Fruit fly (Drosophila melanogaster) whole organism, embryonic: ENCODE results near the gene Gr93a.

Experiments
- Awh ChIP-seq: fragments of 200-800 bp; sonication (Bioruptor generic); IDR thresholded peaks from 2 replicates; pipeline ENCODE4, ENCODE4 v1.3.6; 2022; ENCODE audit warnings: missing biosample characterization, missing genetic modification characterization
- B-H1 ChIP-seq: fragments of 200-800 bp; sonication (Bioruptor generic); IDR thresholded peaks from 3 replicates; pipeline ENCODE4 v1.3.6; 2022; ENCODE audit warnings: missing biosample characterization, missing genetic modification characterization
- CG10274 ChIP-seq: fragments of 200-800 bp; sonication (Bioruptor generic); optimal IDR thresholded peaks from 3 replicates; lab custom pipeline; 2017; ENCODE audit warnings: missing biosample characterization, mild to moderate bottlenecking, missing genetic modification characterization
- CG13296 ChIP-seq: fragments of 200-800 bp; sonication (Bioruptor generic); optimal IDR thresholded peaks from 3 replicates; lab custom pipeline; 2018; ENCODE audit warnings: missing biosample characterization, mild to moderate bottlenecking, missing genetic modification characterization
- CG1603 ChIP-seq: fragments of 200-800 bp; sonication (Bioruptor generic); optimal IDR thresholded peaks from 2 replicates; lab custom pipeline; 2019; ENCODE audit warnings: missing biosample characterization, mild to moderate bottlenecking, missing genetic modification characterization, moderate library complexity
- CG16779 ChIP-seq: fragments of 200-800 bp; sonication (Bioruptor generic); IDR thresholded peaks from 2 replicates; pipeline ENCODE4 v1.3.6; 2022; ENCODE audit warnings: missing biosample characterization, missing genetic modification characterization
- CG17802 ChIP-seq: fragments of 200-800 bp; sonication (Bioruptor generic); optimal IDR thresholded peaks from 2 replicates; lab custom pipeline; 2018; ENCODE audit warnings: missing biosample characterization, mild to moderate bottlenecking, missing genetic modification characterization, moderate library complexity
- CG1832 ChIP-seq: fragments of 200-800 bp; sonication (Bioruptor generic); optimal IDR thresholded peaks from 2 replicates; lab custom pipeline; 2017; ENCODE audit warnings: missing biosample characterization, mild to moderate bottlenecking, missing genetic modification characterization, inconsistent platforms
- CG2678 ChIP-seq: fragments of 200-800 bp; sonication (Bioruptor generic); optimal IDR thresholded peaks from 3 replicates; lab custom pipeline; 2019; ENCODE audit warnings: missing biosample characterization, mild to moderate bottlenecking, missing genetic modification characterization, moderate library complexity
- CG3281 ChIP-seq: fragments of 200-800 bp; sonication (Bioruptor generic); optimal IDR thresholded peaks from 3 replicates; lab custom pipeline; 2017; ENCODE audit warnings: missing biosample characterization, mild to moderate bottlenecking, missing genetic modification characterization
- CG33557 ChIP-seq: fragments of 200-800 bp; sonication (Bioruptor generic); optimal IDR thresholded peaks from 2 replicates; lab custom pipeline; 2019; ENCODE audit warnings: missing biosample characterization, mild to moderate bottlenecking, missing genetic modification characterization, moderate library complexity
- CG3407 ChIP-seq: fragments of 200-800 bp; sonication (Bioruptor generic); optimal IDR thresholded peaks from 2 replicates; lab custom pipeline; 2018; ENCODE audit warnings: missing biosample characterization, mild to moderate bottlenecking, missing genetic modification characterization
- CG4404 ChIP-seq: fragments of 200-800 bp; sonication (Bioruptor generic); IDR thresholded peaks from 2 replicates; pipeline ENCODE4 v1.3.6; 2022; ENCODE audit warnings: missing biosample characterization, missing genetic modification characterization
- CG6765 ChIP-seq: fragments of 200-800 bp; sonication (Bioruptor generic); optimal IDR thresholded peaks from 3 replicates; lab custom pipeline; 2017; ENCODE audit warnings: missing biosample characterization, mild to moderate bottlenecking, missing genetic modification characterization
- CG7556 ChIP-seq: fragments of 200-800 bp; sonication (Bioruptor generic); optimal IDR thresholded peaks from 2 replicates; lab custom pipeline; 2017; ENCODE audit warnings: missing biosample characterization, mild to moderate bottlenecking, missing genetic modification characterization
- CG7786 ChIP-seq: fragments of 200-800 bp; sonication (Bioruptor generic); optimal IDR thresholded peaks from 2 replicates; lab custom pipeline; 2016; ENCODE audit warnings: missing biosample characterization, missing genetic modification characterization
- CG8478 ChIP-seq: fragments of >200 bp; optimal IDR thresholded peaks from 2 replicates; lab custom pipeline; 2018
- Fer3 ChIP-seq: fragments of 200-800 bp; sonication (Bioruptor generic); optimal IDR thresholded peaks from 2 replicates; lab custom pipeline; 2018; ENCODE audit warnings: missing biosample characterization, mild to moderate bottlenecking, missing genetic modification characterization, moderate library complexity
- Hmx ChIP-seq: fragments of 200-800 bp; sonication (Bioruptor generic); optimal IDR thresholded peaks from 2 replicates; lab custom pipeline; 2016; ENCODE audit warnings: missing biosample characterization, missing genetic modification characterization
- Meics ChIP-seq: fragments of 200-800 bp; sonication (Bioruptor generic); optimal IDR thresholded peaks from 2 replicates; lab custom pipeline; 2017; ENCODE audit warnings: missing biosample characterization, mild to moderate bottlenecking, missing genetic modification characterization
- NK7.1 ChIP-seq: fragments of 200-800 bp; sonication (Bioruptor generic); optimal IDR thresholded peaks from 3 replicates; lab custom pipeline; 2016; ENCODE audit warnings: missing biosample characterization, missing genetic modification characterization
- Neu2 ChIP-seq: fragments of 200-800 bp; sonication (Bioruptor generic); optimal IDR thresholded peaks from 3 replicates; lab custom pipeline; 2016; ENCODE audit warnings: missing biosample characterization, missing genetic modification characterization, borderline replicate concordance
- Nf-YA ChIP-seq: fragments of 200-800 bp; sonication (Bioruptor generic); IDR thresholded peaks from 2 replicates; pipeline ENCODE4 v1.3.6; 2022; ENCODE audit warnings: missing biosample characterization, missing genetic modification characterization
- Nf-YC ChIP-seq: fragments of 200-800 bp; optimal IDR thresholded peaks from 3 replicates; lab custom pipeline; 2019; ENCODE audit warnings: missing biosample characterization, mild to moderate bottlenecking, missing genetic modification characterization, moderate library complexity
- NfI ChIP-seq: fragments of 200-800 bp; sonication (Bioruptor generic); optimal IDR thresholded peaks from 3 replicates; lab custom pipeline; 2018; ENCODE audit warnings: missing biosample characterization, mild to moderate bottlenecking, missing genetic modification characterization, moderate library complexity
- Ptx1 ChIP-seq: fragments of 200-800 bp; sonication (Bioruptor generic); IDR thresholded peaks from 2 replicates; pipeline ENCODE4 v1.3.6; 2022; ENCODE audit warnings: missing biosample characterization, missing genetic modification characterization
- Side ChIP-seq: fragments of 200-800 bp; sonication (Bioruptor generic); optimal IDR thresholded peaks from 2 replicates; lab custom pipeline; 2016; ENCODE audit warnings: missing biosample characterization, missing genetic modification characterization
- Taf1 ChIP-seq: fragments of 200-800 bp; sonication (Bioruptor generic); IDR thresholded peaks from 2 replicates; pipeline ENCODE4 v1.3.6; 2022; ENCODE audit warnings: missing biosample characterization, missing genetic modification characterization
- Trl ChIP-seq, 3 experiments: fragments of >200 bp in 2 of 3; fragments of 200-800 bp in 1 of 3; sonication (Bioruptor generic) in 1 of 3; optimal IDR thresholded peaks; 2 replicates in 1 of 3; 3 replicates in 2 of 3; lab custom pipeline; 2016 to 2017; ENCODE audit warnings: missing biosample characterization in 1 of 3, missing genetic modification characterization in 1 of 3
- Vsx1 ChIP-seq: fragments of 200-800 bp; sonication (Bioruptor generic); optimal IDR thresholded peaks from 2 replicates; lab custom pipeline; 2017; ENCODE audit warnings: missing biosample characterization, mild to moderate bottlenecking, missing genetic modification characterization, missing genetic modification reagents
- cad ChIP-seq: fragments of >200 bp; optimal IDR thresholded peaks from 2 replicates; lab custom pipeline; 2017; ENCODE audit warnings: missing biosample characterization, missing genetic modification characterization
- chinmo ChIP-seq: fragments of 200-800 bp; sonication (Bioruptor generic); IDR thresholded peaks from 4 replicates; pipeline ENCODE4 v1.3.6; 2022; ENCODE audit warnings: missing biosample characterization, missing genetic modification characterization; ENCODE audit not compliant: partially characterized antibody
- dmrt11E ChIP-seq: fragments of 200-800 bp; sonication (Bioruptor generic); optimal IDR thresholded peaks from 3 replicates; lab custom pipeline; 2018; ENCODE audit warnings: missing biosample characterization, mild to moderate bottlenecking, missing genetic modification characterization, moderate library complexity
- dmrt99B ChIP-seq: fragments of 200-800 bp; sonication (Bioruptor generic); optimal IDR thresholded peaks from 2 replicates; lab custom pipeline; 2018; ENCODE audit warnings: missing biosample characterization, mild to moderate bottlenecking, missing genetic modification characterization, moderate library complexity
- dysf ChIP-seq: fragments of 200-800 bp; sonication (Bioruptor generic); IDR thresholded peaks from 3 replicates; pipeline ENCODE4 v1.3.6; 2022; ENCODE audit warnings: missing biosample characterization, missing genetic modification characterization
- fd96Cb ChIP-seq: fragments of 200-800 bp; sonication (Bioruptor generic); optimal IDR thresholded peaks from 2 replicates; lab custom pipeline; 2018; ENCODE audit warnings: missing biosample characterization, mild to moderate bottlenecking, missing genetic modification characterization, moderate library complexity
- grn ChIP-seq: fragments of 200-800 bp; sonication (Bioruptor generic); optimal IDR thresholded peaks from 3 replicates; lab custom pipeline; 2017; ENCODE audit warnings: missing biosample characterization, missing genetic modification characterization
- gsb-n ChIP-seq: fragments of 200-800 bp; sonication (Bioruptor generic); optimal IDR thresholded peaks from 3 replicates; lab custom pipeline; 2018; ENCODE audit warnings: missing biosample characterization, mild to moderate bottlenecking, missing genetic modification characterization
- jumu ChIP-seq: fragments of 200-800 bp; sonication (Bioruptor generic); optimal IDR thresholded peaks from 3 replicates; lab custom pipeline; 2016; ENCODE audit warnings: missing biosample characterization, missing genetic modification characterization
- kni ChIP-seq: fragments of 200-800 bp; sonication (Bioruptor generic); optimal IDR thresholded peaks from 3 replicates; lab custom pipeline; 2017; ENCODE audit warnings: mild to moderate bottlenecking, missing biosample characterization, missing genetic modification reagents, missing genetic modification characterization
- mam ChIP-seq: fragments of 200-800 bp; sonication (Bioruptor generic); optimal IDR thresholded peaks from 3 replicates; lab custom pipeline; 2016; ENCODE audit warnings: missing biosample characterization, missing genetic modification characterization
- peb ChIP-seq: fragments of 200-800 bp; sonication (Bioruptor generic); IDR thresholded peaks from 2 replicates; pipeline ENCODE4 v1.3.6; 2022; ENCODE audit warnings: missing biosample characterization, missing genetic modification characterization
- phol ChIP-seq: fragments of 200-800 bp; sonication (Bioruptor generic); optimal IDR thresholded peaks from 3 replicates; lab custom pipeline; 2018; ENCODE audit warnings: missing biosample characterization, mild to moderate bottlenecking, missing genetic modification characterization, moderate library complexity
- repo ChIP-seq: fragments of 200-800 bp; sonication (Bioruptor generic); optimal IDR thresholded peaks from 2 replicates; lab custom pipeline; 2016; ENCODE audit warnings: missing biosample characterization, missing genetic modification characterization
- rib ChIP-seq: fragments of 200-800 bp; sonication (Bioruptor generic); IDR thresholded peaks from 2 replicates; pipeline ENCODE4 v1.3.6; 2022; ENCODE audit warnings: missing biosample characterization, missing genetic modification characterization
- sima ChIP-seq: fragments of 200-800 bp; sonication (Bioruptor generic); optimal IDR thresholded peaks from 2 replicates; lab custom pipeline; 2016; ENCODE audit warnings: missing biosample characterization, missing genetic modification characterization
- slp2 ChIP-seq: fragments of 200-800 bp; sonication (Bioruptor generic); optimal IDR thresholded peaks from 2 replicates; lab custom pipeline; 2016; ENCODE audit warnings: missing biosample characterization, missing genetic modification characterization
- tio ChIP-seq: fragments of 200-800 bp; sonication (Bioruptor generic); optimal IDR thresholded peaks from 2 replicates; lab custom pipeline; 2017; ENCODE audit warnings: missing biosample characterization, missing genetic modification characterization, inconsistent platforms
- tll ChIP-seq, 2 experiments: fragments of 200-800 bp in 1 of 2; fragments of >200 bp in 1 of 2; sonication (Bioruptor generic) in 1 of 2; optimal IDR thresholded peaks; 2 replicates each; lab custom pipeline; 2017 to 2019; ENCODE audit warnings: missing biosample characterization in 2 of 2, missing genetic modification characterization in 2 of 2, mild to moderate bottlenecking in 1 of 2, moderate library complexity in 1 of 2

Gene Gr93a

DNA sequence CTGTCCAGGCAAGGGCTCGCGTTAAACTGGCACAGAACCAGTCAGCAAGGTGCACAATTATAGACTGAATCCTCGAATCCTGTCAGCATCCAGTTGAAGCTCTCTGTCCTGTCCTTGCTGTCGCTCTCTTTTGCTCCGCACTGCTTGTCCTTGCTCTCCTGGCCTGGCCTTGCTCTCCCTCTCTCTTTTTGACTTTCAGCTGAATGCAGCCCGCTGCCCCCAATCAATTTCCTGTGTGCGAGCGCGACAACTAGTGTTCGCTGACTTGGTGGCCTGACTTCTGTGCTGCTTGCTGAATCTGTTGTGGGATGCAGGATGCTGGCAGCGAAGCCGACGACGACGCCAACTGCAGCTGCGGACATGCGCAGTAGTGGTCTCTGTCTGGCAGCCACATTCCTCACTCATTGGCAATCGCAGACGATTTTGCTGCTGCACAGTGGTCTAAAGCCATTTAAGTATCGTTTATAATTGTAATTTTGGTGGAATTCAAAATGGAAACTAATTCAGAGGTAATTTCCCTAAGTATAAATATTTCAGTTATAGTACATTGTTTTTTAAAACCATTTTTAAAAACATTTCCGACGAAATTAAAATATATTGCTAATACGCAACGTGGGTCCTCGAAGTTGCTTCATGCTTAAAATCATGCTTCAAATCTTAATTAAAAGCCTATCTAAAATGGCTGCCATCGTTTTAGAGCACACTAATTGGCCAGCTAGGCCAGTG, 23.5 kb upstream of the Gr93a start (continued):
- peak; percentile 55 for TF ChIP-seq dmrt99B (tag; lab: Kevin White, UChicago)
- TF ChIP-seq jumu, result no peak
- TF ChIP-seq CG3407 (GFP tag; lab: Kevin White, UChicago), result no peak
- TF ChIP-seq Fer3, result peak; percentile 4
- TF ChIP-seq CG16779 (GFP tag; lab: Robert Waterston, UW), result peak; percentile 69; the same call in 1 of the 2 replicates
- TF ChIP-seq gsb-n (tag; lab: Kevin White, UChicago), result no peak
- TF ChIP-seq Ptx1 (GFP tag; lab: Robert Waterston, UW), result 0 out of 2 replicates have a peak, but pooled peaks have one; percentile 8
- no peak for TF ChIP-seq CG4404 (GFP tag; lab: Robert Waterston, UW)
- TF ChIP-seq grn, result no peak
- TF ChIP-seq B-H1 (GFP tag; lab: Robert Waterston, UW), result no peak
- TF ChIP-seq CG17802 (tag; lab: Kevin White, UChicago), result no peak
- no peak for TF ChIP-seq cad (GFP tag; lab: Kevin White, UChicago)
- TF ChIP-seq kni (GFP tag; lab: Kevin White, UChicago), result no peak
- TF ChIP-seq Neu2 (GFP tag; lab: Kevin White, UChicago), result no peak
- 0 out of 4 replicates have a peak, but pooled peaks have one; percentile 10 for TF ChIP-seq chinmo (GFP tag; lab: Robert Waterston, UW)
- peak; percentile 61 for TF ChIP-seq Meics (GFP tag; lab: Kevin White, UChicago)
- TF ChIP-seq Trl (optimal IDR thresholded peaks at IDR 0.05; lab: Kevin White, UChicago), result peak; percentile 57 to 64
- TF ChIP-seq Trl (GFP tag; optimal IDR thresholded peaks at IDR 0.05; lab: Kevin White, UChicago), result no peak
- TF ChIP-seq CG3281 (GFP tag; lab: Kevin White, UChicago), result peak; percentile 49
- TF ChIP-seq Side, result peak; percentile 0
- no peak for TF ChIP-seq Nf-YA (GFP tag; lab: Robert Waterston, UW)
- TF ChIP-seq dysf (GFP tag; lab: Robert Waterston, UW), result 0 out of 3 replicates have a peak, but pooled peaks have one; percentile 26
- TF ChIP-seq dmrt11E (tag; lab: Kevin White, UChicago), result no peak
- TF ChIP-seq NfI (GFP tag; lab: Kevin White, UChicago), result no peak
- TF ChIP-seq tio (GFP tag; lab: Kevin White, UChicago), result peak; percentile 11
- peak in 1 of 2 experiments; percentile 47 for TF ChIP-seq tll (GFP tag; optimal IDR thresholded peaks at IDR 0.05; lab: Kevin White, UChicago)
- peak; percentile 54 for TF ChIP-seq CG2678 (tag; lab: Kevin White, UChicago)
- TF ChIP-seq sima (GFP tag; lab: Kevin White, UChicago), result no peak
- TF ChIP-seq CG7556 (GFP tag; lab: Kevin White, UChicago), result peak; percentile 61
- no peak for TF ChIP-seq Taf1 (GFP tag; lab: Robert Waterston, UW)
- TF ChIP-seq CG1603 (tag; lab: Kevin White, UChicago), result no peak
- TF ChIP-seq peb, result no peak
- TF ChIP-seq fd96Cb (tag; lab: Kevin White, UChicago), result no peak
- peak; percentile 28 for TF ChIP-seq Nf-YC (tag; lab: Kevin White, UChicago)
- no peak for TF ChIP-seq NK7.1
- no peak for TF ChIP-seq CG7786 (GFP tag; lab: Kevin White, UChicago)
- TF ChIP-seq phol (tag; lab: Kevin White, UChicago), result peak; percentile 21
- TF ChIP-seq CG13296 (GFP tag; lab: Kevin White, UChicago), result peak; percentile 30
- no peak for TF ChIP-seq slp2 (GFP tag; lab: Kevin White, UChicago)
- no peak for TF ChIP-seq repo
- no peak for TF ChIP-seq mam (GFP tag; lab: Kevin White, UChicago)
- no peak for TF ChIP-seq CG10274 (GFP tag; lab: Kevin White, UChicago)
- TF ChIP-seq Vsx1 (GFP tag; lab: Kevin White, UChicago), result no peak
- no peak for TF ChIP-seq Hmx
- TF ChIP-seq CG1832 (GFP tag; lab: Kevin White, UChicago), result peak; percentile 64
- peak; percentile 83 for TF ChIP-seq CG8478
- no peak for TF ChIP-seq Awh (GFP tag; lab: Robert Waterston, UW)
- no peak for TF ChIP-seq rib
- TF ChIP-seq CG33557 (GFP tag; lab: Kevin White, UChicago), result no peak
- TF ChIP-seq CG6765 (GFP tag; lab: Kevin White, UChicago), result no peak
